Worm (Caenorhabditis elegans) whole organism, early embryonic: ENCODE measurements around the gene T24B8.7.

Source experiments
- B0310.2 ChIP-seq: sonication (generic microtip); optimal IDR thresholded peaks from 2 replicates; lab custom pipeline; 2016; ENCODE audit warnings: mild to moderate bottlenecking, missing genetic modification characterization, missing compliant biosample characterization
- F13C5.2 ChIP-seq: sonication (generic microtip); optimal IDR thresholded peaks from 2 replicates; lab custom pipeline; 2017; ENCODE audit warnings: mild to moderate bottlenecking, missing genetic modification characterization, inconsistent platforms, missing compliant biosample characterization
- aly-1 ChIP-seq: sonication (generic microtip); optimal IDR thresholded peaks from 2 replicates; lab custom pipeline; 2016; ENCODE audit warnings: missing genetic modification characterization, missing compliant biosample characterization
- ama-1 ChIP-seq: fragments of 150-350 bp; optimal IDR thresholded peaks from 2 replicates; lab custom pipeline; 2014
- ceh-13 ChIP-seq: fragments of 200-800 bp; sonication (Bioruptor generic); optimal IDR thresholded peaks from 2 replicates; lab custom pipeline; 2018; ENCODE audit warnings: mild to moderate bottlenecking, missing genetic modification characterization, missing compliant biosample characterization
- ceh-36 ChIP-seq: sonication (generic microtip); optimal IDR thresholded peaks from 2 replicates; lab custom pipeline; 2016; ENCODE audit warnings: missing genetic modification characterization, inconsistent platforms, missing compliant biosample characterization
- ets-7 ChIP-seq: sonication (generic microtip); optimal IDR thresholded peaks from 2 replicates; lab custom pipeline; 2016; ENCODE audit warnings: missing genotype, missing genetic modification characterization, missing compliant biosample characterization
- flt-1 ChIP-seq: fragments of 200-800 bp; sonication (Bioruptor generic); IDR thresholded peaks from 2 replicates; pipeline ENCODE4 v1.3.6; 2022; ENCODE audit warnings: missing genetic modification characterization, missing compliant biosample characterization
- hmbx-1 ChIP-seq: sonication (generic microtip); optimal IDR thresholded peaks from 2 replicates; lab custom pipeline; 2016; ENCODE audit warnings: mild to moderate bottlenecking, missing genetic modification characterization, missing compliant biosample characterization
- hmg-4 ChIP-seq: fragments of 200-800 bp; sonication (Bioruptor generic); optimal IDR thresholded peaks from 2 replicates; lab custom pipeline; 2018; ENCODE audit warnings: mild to moderate bottlenecking, missing genetic modification characterization, missing compliant biosample characterization
- hnd-1 ChIP-seq: sonication (generic microtip); optimal IDR thresholded peaks from 2 replicates; lab custom pipeline; 2016; ENCODE audit warnings: missing genetic modification characterization, missing compliant biosample characterization
- pes-1 ChIP-seq: fragments of 200-800 bp; sonication (Bioruptor generic); IDR thresholded peaks from 2 replicates; pipeline ENCODE4 v1.3.6; 2022; ENCODE audit warnings: missing genetic modification reagents, missing genetic modification characterization, missing compliant biosample characterization
- scrt-1 ChIP-seq: fragments of 200-800 bp; sonication (Bioruptor generic); IDR thresholded peaks from 2 replicates; pipeline ENCODE4 v1.3.6; 2022; ENCODE audit warnings: missing genetic modification characterization, missing compliant biosample characterization
- sea-1 ChIP-seq: fragments of 200-800 bp; sonication (Bioruptor generic); conservative IDR thresholded peaks from 2 replicates; pipeline ENCODE4 v1.3.6; 2022; ENCODE audit warnings: missing genetic modification characterization, missing compliant biosample characterization
- tbx-11 ChIP-seq: fragments of 200-800 bp; sonication (Bioruptor generic); IDR thresholded peaks from 2 replicates; pipeline ENCODE4 v1.3.6; 2022; ENCODE audit warnings: missing genetic modification characterization, missing compliant biosample characterization
- tbx-37 ChIP-seq: fragments of 200-800 bp; sonication (Bioruptor generic); conservative IDR thresholded peaks from 2 replicates; pipeline ENCODE4 v1.3.6; 2022; ENCODE audit warnings: missing genetic modification reagents, missing genetic modification characterization, missing compliant biosample characterization
- tra-4 ChIP-seq: sonication (generic microtip); optimal IDR thresholded peaks from 2 replicates; lab custom pipeline; 2017; ENCODE audit warnings: missing genetic modification characterization, missing compliant biosample characterization

T24B8.7 gene

DNA sequence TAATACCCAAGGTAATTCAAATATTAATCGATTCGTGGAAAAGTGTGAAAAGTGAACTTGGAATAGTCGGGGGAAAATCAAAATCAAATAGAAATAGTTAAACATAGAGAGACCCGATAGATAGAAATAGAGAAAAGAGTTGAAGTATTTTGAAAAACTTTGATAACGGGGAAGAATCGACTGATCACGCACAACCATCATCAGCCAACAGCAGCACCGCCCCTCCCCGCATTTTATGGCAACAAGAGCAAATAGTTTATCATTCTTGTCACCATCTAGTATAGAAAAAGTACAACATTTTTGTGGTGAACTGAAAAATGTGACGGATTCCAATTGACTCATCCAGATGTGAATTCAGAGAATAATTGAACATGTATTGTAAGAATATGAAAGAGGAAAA lies 61.9 kb downstream of the T24B8.7 start:
- no peak for TF ChIP-seq ceh-36 (tag; lab: Kevin White, UChicago)
- no peak for TF ChIP-seq tbx-37 (GFP tag; lab: Robert Waterston, UW)
- no peak for TF ChIP-seq hmbx-1 (tag; lab: Kevin White, UChicago)
- no peak for TF ChIP-seq hnd-1 (tag; lab: Kevin White, UChicago)
- TF ChIP-seq ama-1 (lab: Kevin White, UChicago): no peak
- no peak for TF ChIP-seq ceh-13 (GFP tag; lab: Kevin White, UChicago)
- TF ChIP-seq hmg-4 (GFP tag; lab: Kevin White, UChicago): no peak
- no peak for TF ChIP-seq scrt-1 (GFP tag; lab: Robert Waterston, UW)
- TF ChIP-seq aly-1 (tag; lab: Kevin White, UChicago): no peak
- no peak for TF ChIP-seq ets-7
- TF ChIP-seq F13C5.2 (tag; lab: Kevin White, UChicago): no peak
- no peak for TF ChIP-seq sea-1
- TF ChIP-seq tra-4 (tag; lab: Kevin White, UChicago): no peak
- no peak for TF ChIP-seq tbx-11
- no peak for TF ChIP-seq B0310.2 (tag; lab: Kevin White, UChicago)
- TF ChIP-seq flt-1 (GFP tag; lab: Robert Waterston, UW): no peak
- no peak for TF ChIP-seq pes-1
